Fruit fly (Drosophila melanogaster): ENCODE measurements around the gene CG10053.

DNA sequence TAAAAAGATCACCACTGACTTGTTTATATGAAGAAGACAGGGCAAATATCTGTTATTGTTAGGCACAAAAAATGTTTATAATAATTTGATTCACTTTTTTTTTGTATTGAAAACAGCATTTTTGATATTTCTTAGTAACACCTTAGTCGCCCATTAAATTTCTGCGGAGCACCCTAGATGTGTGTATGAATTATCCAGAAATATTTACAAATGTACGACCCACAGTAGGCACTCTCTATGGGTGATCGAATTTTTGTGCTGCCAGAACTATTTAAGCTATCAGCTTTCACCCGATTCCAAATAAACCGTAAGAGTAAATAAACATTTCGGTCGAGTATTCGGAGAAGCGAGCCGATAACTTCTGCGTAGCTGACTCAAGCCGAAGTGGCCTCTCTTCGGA lies 38.8 kb downstream of the CG10053 start, which contains the start of gene RacGAP84C:
- TF ChIP-seq Dll (optimal IDR thresholded peaks at IDR 0.05) (no peak), CG8478 (optimal IDR thresholded peaks at IDR 0.05) (no peak), psq (optimal IDR thresholded peaks at IDR 0.05) (no peak), usp (GFP tag; optimal IDR thresholded peaks at IDR 0.05) (no peak), pan (optimal IDR thresholded peaks at IDR 0.05) (no peak)
